Fruit fly (Drosophila melanogaster) whole organism, embryonic: ENCODE data around the gene RpS29.

Experiments
- Aef1 ChIP-seq: fragments of 200-800 bp; sonication (Bioruptor generic); IDR thresholded peaks from 3 replicates; pipeline ENCODE4 v1.3.6; 2022; ENCODE audit warnings: missing biosample characterization, missing genetic modification characterization
- Antp ChIP-seq: fragments of 200-800 bp; sonication (Bioruptor generic); optimal IDR thresholded peaks from 3 replicates; lab custom pipeline; 2016; ENCODE audit warnings: missing biosample characterization, missing genetic modification characterization
- Awh ChIP-seq: fragments of 200-800 bp; sonication (Bioruptor generic); IDR thresholded peaks from 2 replicates; pipeline ENCODE4, ENCODE4 v1.3.6; 2022; ENCODE audit warnings: missing biosample characterization, missing genetic modification characterization
- Bdp1 ChIP-seq: fragments of 200-800 bp; sonication (Bioruptor generic); optimal IDR thresholded peaks from 3 replicates; lab custom pipeline; 2016; ENCODE audit warnings: missing biosample characterization, missing genetic modification characterization
- Blimp-1 ChIP-seq: fragments of 200-800 bp; sonication (Bioruptor generic); optimal IDR thresholded peaks from 3 replicates; lab custom pipeline; 2018; ENCODE audit warnings: missing biosample characterization, missing genetic modification characterization, mild to moderate bottlenecking, moderate library complexity, missing genetic modification reagents
- Bteb2 ChIP-seq: fragments of 200-800 bp; sonication (Bioruptor generic); optimal IDR thresholded peaks from 2 replicates; lab custom pipeline; 2016; ENCODE audit warnings: missing biosample characterization, missing genetic modification characterization
- CG11504 ChIP-seq: fragments of 200-800 bp; sonication (Bioruptor generic); optimal IDR thresholded peaks from 3 replicates; lab custom pipeline; 2019; ENCODE audit warnings: missing biosample characterization, mild to moderate bottlenecking, missing genetic modification characterization, moderate library complexity
- CG12744 ChIP-seq: fragments of 200-800 bp; sonication (Bioruptor generic); optimal IDR thresholded peaks from 2 replicates; lab custom pipeline; 2016; ENCODE audit warnings: missing biosample characterization, missing genetic modification characterization
- CG14050 ChIP-seq: fragments of 200-800 bp; sonication (Bioruptor generic); IDR thresholded peaks from 3 replicates; pipeline ENCODE4 v1.3.6; 2022; ENCODE audit warnings: missing biosample characterization, missing genetic modification characterization
- CG16779 ChIP-seq: fragments of 200-800 bp; sonication (Bioruptor generic); IDR thresholded peaks from 2 replicates; pipeline ENCODE4 v1.3.6; 2022; ENCODE audit warnings: missing biosample characterization, missing genetic modification characterization
- CG16863 ChIP-seq: fragments of 200-800 bp; sonication (Bioruptor generic); optimal IDR thresholded peaks from 3 replicates; lab custom pipeline; 2016; ENCODE audit warnings: missing biosample characterization, missing genetic modification characterization
- CG33557 ChIP-seq: fragments of 200-800 bp; sonication (Bioruptor generic); optimal IDR thresholded peaks from 2 replicates; lab custom pipeline; 2019; ENCODE audit warnings: missing biosample characterization, mild to moderate bottlenecking, missing genetic modification characterization, moderate library complexity
- CG34376 ChIP-seq: fragments of 200-800 bp; sonication (Bioruptor generic); optimal IDR thresholded peaks from 2 replicates; lab custom pipeline; 2018; ENCODE audit warnings: missing biosample characterization, mild to moderate bottlenecking, missing genetic modification characterization
- CG9437 ChIP-seq: fragments of 200-800 bp; sonication (Bioruptor generic); optimal IDR thresholded peaks from 2 replicates; lab custom pipeline; 2018; ENCODE audit warnings: missing biosample characterization, mild to moderate bottlenecking, missing genetic modification characterization
- Camta ChIP-seq: fragments of 200-800 bp; sonication (Bioruptor generic); optimal IDR thresholded peaks from 2 replicates; lab custom pipeline; 2016; ENCODE audit warnings: missing biosample characterization, missing genetic modification characterization
- D19B ChIP-seq: fragments of 200-800 bp; sonication (Bioruptor generic); optimal IDR thresholded peaks from 2 replicates; lab custom pipeline; 2017; ENCODE audit warnings: missing biosample characterization, mild to moderate bottlenecking, missing genetic modification characterization
- Dek ChIP-seq: fragments of 200-800 bp; sonication (Bioruptor generic); optimal IDR thresholded peaks from 3 replicates; lab custom pipeline; 2019; ENCODE audit warnings: missing biosample characterization, mild to moderate bottlenecking, missing genetic modification characterization, moderate library complexity
- Drgx ChIP-seq: fragments of 200-800 bp; sonication (Bioruptor generic); IDR thresholded peaks from 2 replicates; pipeline ENCODE4 v1.3.6; 2022; ENCODE audit warnings: missing biosample characterization, missing genetic modification characterization
- GATAe ChIP-seq: fragments of 200-800 bp; sonication (Bioruptor generic); conservative IDR thresholded peaks from 2 replicates; pipeline ENCODE4 v1.3.6; 2022; ENCODE audit warnings: missing biosample characterization, missing genetic modification characterization
- Hmr ChIP-seq: fragments of 200-800 bp; sonication (Bioruptor generic); optimal IDR thresholded peaks from 3 replicates; lab custom pipeline; 2017; ENCODE audit warnings: mild to moderate bottlenecking, missing biosample characterization, missing genetic modification reagents, missing genetic modification characterization
- Mrtf ChIP-seq: fragments of 200-800 bp; sonication (Bioruptor generic); IDR thresholded peaks from 3 replicates; pipeline ENCODE4 v1.3.6; 2022; ENCODE audit warnings: missing biosample characterization, missing genetic modification characterization
- NC2β ChIP-seq: fragments of 200-800 bp; sonication (Bioruptor generic); optimal IDR thresholded peaks from 2 replicates; lab custom pipeline; 2016; ENCODE audit warnings: missing biosample characterization, missing genetic modification characterization
- Nf-YC ChIP-seq: fragments of 200-800 bp; optimal IDR thresholded peaks from 3 replicates; lab custom pipeline; 2019; ENCODE audit warnings: missing biosample characterization, mild to moderate bottlenecking, missing genetic modification characterization, moderate library complexity
- Six4 ChIP-seq: fragments of 200-800 bp; sonication (Bioruptor generic); optimal IDR thresholded peaks from 2 replicates; lab custom pipeline; 2016; ENCODE audit warnings: missing biosample characterization, missing genetic modification characterization
- Usf ChIP-seq: fragments of 200-800 bp; sonication (Bioruptor generic); optimal IDR thresholded peaks from 2 replicates; lab custom pipeline; 2017; ENCODE audit warnings: missing genotype, missing biosample characterization, missing genetic modification characterization
- ash1 ChIP-seq: fragments of 200-800 bp; sonication (Bioruptor generic); optimal IDR thresholded peaks from 2 replicates; lab custom pipeline; 2018; ENCODE audit warnings: missing biosample characterization, mild to moderate bottlenecking, missing genetic modification characterization
- bsh ChIP-seq, 2 experiments: fragments of 200-800 bp; sonication (Bioruptor generic); optimal IDR thresholded peaks; 2 replicates each; lab custom pipeline; 2017 to 2018; ENCODE audit warnings: mild to moderate bottlenecking in 2 of 2, missing biosample characterization in 2 of 2, missing genetic modification characterization in 2 of 2, moderate library complexity in 1 of 2
- cad ChIP-seq: fragments of >200 bp; optimal IDR thresholded peaks from 2 replicates; lab custom pipeline; 2017; ENCODE audit warnings: missing biosample characterization, missing genetic modification characterization
- cas ChIP-seq: fragments of 200-800 bp; sonication (Bioruptor generic); IDR thresholded peaks from 2 replicates; pipeline ENCODE4 v1.3.6; 2022; ENCODE audit warnings: missing biosample characterization, missing genetic modification characterization
- corto ChIP-seq: fragments of 200-800 bp; sonication (Bioruptor generic); optimal IDR thresholded peaks from 2 replicates; lab custom pipeline; 2016; ENCODE audit warnings: missing biosample characterization, mild to moderate bottlenecking, missing genetic modification characterization, moderate library complexity
- emc ChIP-seq: fragments of 200-800 bp; sonication (Bioruptor generic); optimal IDR thresholded peaks from 2 replicates; lab custom pipeline; 2016; ENCODE audit warnings: missing biosample characterization, missing genetic modification characterization
- eyg ChIP-seq: fragments of 200-800 bp; sonication (Bioruptor generic); optimal IDR thresholded peaks from 3 replicates; lab custom pipeline; 2016; ENCODE audit warnings: missing biosample characterization, missing genetic modification characterization
- gcm ChIP-seq: fragments of 200-800 bp; sonication (Bioruptor generic); optimal IDR thresholded peaks from 2 replicates; lab custom pipeline; 2019; ENCODE audit warnings: missing biosample characterization, mild to moderate bottlenecking, missing genetic modification characterization, moderate library complexity
- gcm2 ChIP-seq: fragments of 200-800 bp; sonication (Bioruptor generic); optimal IDR thresholded peaks from 2 replicates; lab custom pipeline; 2016; ENCODE audit warnings: missing biosample characterization, missing genetic modification characterization
- knrl ChIP-seq: fragments of 200-800 bp; sonication (Bioruptor generic); IDR thresholded peaks from 3 replicates; pipeline ENCODE4 v1.3.6; 2022; ENCODE audit warnings: missing biosample characterization, missing genetic modification characterization; ENCODE audit not compliant: partially characterized antibody
- lab ChIP-seq: fragments of 200-800 bp; sonication (Bioruptor generic); optimal IDR thresholded peaks from 3 replicates; lab custom pipeline; 2017; ENCODE audit warnings: missing biosample characterization, missing genetic modification characterization, mild to moderate bottlenecking, moderate library complexity, missing genetic modification reagents
- lbe ChIP-seq: fragments of 200-800 bp; sonication (Bioruptor generic); optimal IDR thresholded peaks from 2 replicates; lab custom pipeline; 2016; ENCODE audit warnings: missing biosample characterization, mild to moderate bottlenecking, missing genetic modification characterization
- mam ChIP-seq: fragments of 200-800 bp; sonication (Bioruptor generic); optimal IDR thresholded peaks from 3 replicates; lab custom pipeline; 2016; ENCODE audit warnings: missing biosample characterization, missing genetic modification characterization
- peb ChIP-seq: fragments of 200-800 bp; sonication (Bioruptor generic); IDR thresholded peaks from 2 replicates; pipeline ENCODE4 v1.3.6; 2022; ENCODE audit warnings: missing biosample characterization, missing genetic modification characterization
- repo ChIP-seq: fragments of 200-800 bp; sonication (Bioruptor generic); optimal IDR thresholded peaks from 2 replicates; lab custom pipeline; 2016; ENCODE audit warnings: missing biosample characterization, missing genetic modification characterization
- rib ChIP-seq: fragments of 200-800 bp; sonication (Bioruptor generic); IDR thresholded peaks from 2 replicates; pipeline ENCODE4 v1.3.6; 2022; ENCODE audit warnings: missing biosample characterization, missing genetic modification characterization
- schlank ChIP-seq: fragments of 200-800 bp; sonication (Bioruptor generic); optimal IDR thresholded peaks from 2 replicates; lab custom pipeline; 2018; ENCODE audit warnings: missing biosample characterization, mild to moderate bottlenecking, missing genetic modification characterization
- sens ChIP-seq: fragments of 200-800 bp; sonication (Bioruptor generic); peaks from one replicate; lab custom pipeline; 2016; ENCODE audit warnings: missing biosample characterization, missing genetic modification characterization
- sim ChIP-seq: fragments of 200-800 bp; sonication (Bioruptor generic); IDR thresholded peaks from 2 replicates; pipeline ENCODE4 v1.3.6; 2022; ENCODE audit warnings: missing biosample characterization, missing genetic modification characterization
- so ChIP-seq: fragments of 200-800 bp; sonication (Bioruptor generic); IDR thresholded peaks from 3 replicates; pipeline ENCODE4 v1.3.6; 2022; ENCODE audit warnings: missing biosample characterization, missing genetic modification characterization
- stc ChIP-seq: fragments of 200-800 bp; sonication (Bioruptor generic); IDR thresholded peaks from 2 replicates; pipeline ENCODE4 v1.3.6; 2022; ENCODE audit warnings: missing biosample characterization, missing genetic modification characterization
- stwl ChIP-seq: fragments of 200-800 bp; sonication (Bioruptor generic); optimal IDR thresholded peaks from 3 replicates; lab custom pipeline; 2018; ENCODE audit warnings: missing biosample characterization, mild to moderate bottlenecking, missing genetic modification characterization, moderate library complexity
- tgo ChIP-seq: fragments of 200-800 bp; sonication (Bioruptor generic); IDR thresholded peaks from 3 replicates; pipeline ENCODE4 v1.3.6; 2022; ENCODE audit warnings: missing biosample characterization, missing genetic modification characterization
- tna ChIP-seq: fragments of 200-800 bp; sonication (Bioruptor generic); IDR thresholded peaks from 2 replicates; pipeline ENCODE4 v1.3.6; 2022; ENCODE audit warnings: missing biosample characterization, missing genetic modification characterization; ENCODE audit not compliant: partially characterized antibody
- tx ChIP-seq: fragments of 200-800 bp; sonication (Bioruptor generic); optimal IDR thresholded peaks from 2 replicates; lab custom pipeline; 2016; ENCODE audit warnings: missing biosample characterization, missing genetic modification characterization

The RpS29 gene

dm6 chr3R:9759360-9760191 is 18.3 kb upstream of the RpS29 start, which contains the start of gene Mpi (continued):
- TF ChIP-seq lab (GFP tag; lab: Kevin White, UChicago) (no peak), Awh (no peak), so (GFP tag; lab: Robert Waterston, UW) (0 out of 3 replicates have a peak, but pooled peaks have one; percentile 30), CG16779 (no peak), mam (GFP tag; lab: Kevin White, UChicago) (no peak), Aef1 (no peak), CG34376 (GFP tag; lab: Kevin White, UChicago) (peak; percentile 56), CG33557 (GFP tag; lab: Kevin White, UChicago) (no peak), Nf-YC (tag; lab: Kevin White, UChicago) (no peak), CG14050 (GFP tag; lab: Robert Waterston, UW) (no peak), knrl (GFP tag; lab: Robert Waterston, UW) (peak; percentile 49; the same call in 2 of the 3 replicates), CG9437 (GFP tag; lab: Kevin White, UChicago) (no peak), gcm (no peak), stc (GFP tag; lab: Robert Waterston, UW) (no peak), ash1 (GFP tag; lab: Kevin White, UChicago) (no peak), sens (GFP tag; lab: Kevin White, UChicago) (peak; percentile 81), Blimp-1 (GFP tag; lab: Kevin White, UChicago) (no peak), stwl (peak; percentile 41), tx (GFP tag; lab: Kevin White, UChicago) (no peak), GATAe (GFP tag; lab: Robert Waterston, UW) (no peak), peb (GFP tag; lab: Robert Waterston, UW) (no peak), NC2β (GFP tag; lab: Kevin White, UChicago) (no peak), schlank (tag; lab: Kevin White, UChicago) (no peak), CG11504 (tag; lab: Kevin White, UChicago) (no peak), Usf (GFP tag; lab: Kevin White, UChicago) (no peak), repo (GFP tag; lab: Kevin White, UChicago) (no peak), lbe (GFP tag; lab: Kevin White, UChicago) (peak; percentile 51), rib (no peak), Six4 (GFP tag; lab: Kevin White, UChicago) (no peak), Drgx (GFP tag; lab: Robert Waterston, UW) (no peak), Hmr (GFP tag; lab: Kevin White, UChicago) (no peak), bsh (GFP tag; optimal IDR thresholded peaks at IDR 0.05; lab: Kevin White, UChicago) (peak in 1 of 2 experiments; percentile 42), D19B (GFP tag; lab: Kevin White, UChicago) (no peak), Dek (tag; lab: Kevin White, UChicago) (no peak), Bdp1 (GFP tag; lab: Kevin White, UChicago) (no peak), tna (GFP tag; lab: Robert Waterston, UW) (no peak), CG16863 (GFP tag; lab: Kevin White, UChicago) (no peak), Camta (GFP tag; lab: Kevin White, UChicago) (no peak), eyg (GFP tag; lab: Kevin White, UChicago) (no peak), Bteb2 (GFP tag; lab: Kevin White, UChicago) (no peak), CG12744 (no peak), gcm2 (GFP tag; lab: Kevin White, UChicago) (no peak), Antp (no peak), cad (GFP tag; lab: Kevin White, UChicago) (no peak), sim (no peak), Mrtf (GFP tag; lab: Robert Waterston, UW) (no peak), corto (GFP tag; lab: Kevin White, UChicago) (no peak), emc (GFP tag; lab: Kevin White, UChicago) (no peak), tgo (no peak), cas (GFP tag; lab: Robert Waterston, UW) (no peak)
